Worm (Caenorhabditis elegans): ENCODE measurements around the gene dmsr-15.

DNA sequence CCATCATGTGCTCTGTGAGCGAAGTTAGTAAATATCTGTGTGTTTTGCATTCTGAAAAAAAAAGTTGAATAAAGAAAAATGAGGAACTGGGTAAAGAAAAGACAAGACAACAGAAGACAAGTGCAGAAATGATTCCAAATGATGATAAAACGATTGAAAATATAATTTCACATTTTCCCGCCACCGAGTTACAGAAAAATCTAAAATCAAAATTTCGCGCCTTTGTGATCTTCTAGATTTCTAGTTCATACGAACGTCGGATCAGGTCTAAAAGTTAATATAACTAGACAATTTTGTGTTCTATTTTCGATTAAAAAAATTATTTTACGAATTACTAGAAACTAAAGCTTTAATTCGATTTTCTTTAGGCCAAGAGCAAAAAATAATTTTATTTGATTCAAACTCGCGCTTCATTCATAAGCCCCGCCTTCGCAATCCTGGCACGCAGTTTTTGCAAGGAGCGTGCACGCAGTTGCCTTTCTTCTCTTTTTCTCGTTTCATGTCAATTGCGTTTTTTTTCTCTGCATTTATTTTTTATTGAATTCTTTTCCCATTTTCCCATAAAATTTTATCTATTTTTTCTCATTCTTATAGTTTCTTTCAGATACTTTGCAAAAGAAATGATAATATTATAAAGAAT lies 43.7 kb downstream of the dmsr-15 start, which contains the start of the genes spn-4 and spe-39:
- peak; percentile 73 for TF ChIP-seq tbx-2 (tag; optimal IDR thresholded peaks at IDR 0.05)
- TF ChIP-seq blmp-1 (tag; optimal IDR thresholded peaks at IDR 0.05), result peak; percentile 66
- TF ChIP-seq ztf-11 (tag; optimal IDR thresholded peaks at IDR 0.05), result peak in 1 of 2 experiments; percentile 72

Measured in whole organism, L1 larva.